Worm (Caenorhabditis elegans) whole organism, midembryonic: ENCODE data around the gene pudl-2.

Source experiments
- T22C8.4 ChIP-seq: fragments of 200-800 bp; sonication (Bioruptor generic); IDR thresholded peaks from 2 replicates; pipeline ENCODE4 v1.3.6; 2022; ENCODE audit warnings: missing genetic modification characterization, missing compliant biosample characterization
- flt-1 ChIP-seq: fragments of 200-800 bp; sonication (Bioruptor generic); IDR thresholded peaks from 2 replicates; pipeline ENCODE4 v1.3.6; 2022; ENCODE audit warnings: missing genetic modification characterization, missing compliant biosample characterization
- klf-2 ChIP-seq: fragments of 200-800 bp; sonication (Bioruptor generic); conservative IDR thresholded peaks from 2 replicates; pipeline ENCODE4 v1.3.6; 2022; ENCODE audit warnings: missing genetic modification reagents, missing genetic modification characterization, missing compliant biosample characterization
- med-1 ChIP-seq: sonication (generic microtip); optimal IDR thresholded peaks from 2 replicates; lab custom pipeline; 2017; ENCODE audit warnings: missing genetic modification characterization, mild to moderate bottlenecking, missing compliant biosample characterization, antibody characterized with exemption, missing genetic modification reagents; ENCODE audit not compliant: insufficient read depth
- ref-1 ChIP-seq: fragments of 200-800 bp; sonication (Bioruptor generic); conservative IDR thresholded peaks from 2 replicates; pipeline ENCODE4 v1.3.6; 2022; ENCODE audit warnings: missing genetic modification reagents, missing genetic modification characterization, missing compliant biosample characterization
- tab-1 ChIP-seq: fragments of 200-800 bp; sonication (Bioruptor generic); IDR thresholded peaks from 2 replicates; pipeline ENCODE4 v1.3.6; 2022; ENCODE audit warnings: missing genetic modification characterization, missing compliant biosample characterization
- ztf-23 ChIP-seq: fragments of 200-800 bp; sonication (Bioruptor generic); IDR thresholded peaks from 2 replicates; pipeline ENCODE4 v1.3.6; 2022; ENCODE audit warnings: missing genetic modification reagents, missing genetic modification characterization, missing compliant biosample characterization
- ztf-29 ChIP-seq: fragments of 200-800 bp; sonication (Bioruptor generic); IDR thresholded peaks from 2 replicates; pipeline ENCODE4 v1.3.6; 2022; ENCODE audit warnings: missing genetic modification reagents, missing genetic modification characterization, missing compliant biosample characterization

ce11 chrIV:2864743-2865142, 30.1 kb downstream of the pudl-2 start, which contains the start of gene Y54G2A.16:
- no peak for TF ChIP-seq ztf-23 (GFP tag; lab: Robert Waterston, UW)
- TF ChIP-seq flt-1 (GFP tag; lab: Robert Waterston, UW) = no peak
- no peak for TF ChIP-seq ref-1 (GFP tag; lab: Robert Waterston, UW)
- TF ChIP-seq T22C8.4 (GFP tag; lab: Robert Waterston, UW) = no peak
- no peak for TF ChIP-seq med-1 (GFP tag; lab: Kevin White, UChicago)
- TF ChIP-seq klf-2 (GFP tag; lab: Robert Waterston, UW) = no peak
- TF ChIP-seq tab-1 (GFP tag; lab: Robert Waterston, UW) = no peak
- no peak for TF ChIP-seq ztf-29 (GFP tag; lab: Robert Waterston, UW)
